Worm (Caenorhabditis elegans) whole organism, mixed stage, embryonic: ENCODE results near the gene Y45G5AL.1.
A peak's percentile ranks its signal among the peaks of the same experiment; 100 is the strongest.

Experiments used
- M03D4.4 ChIP-seq: sonication (generic microtip); optimal IDR thresholded peaks from 2 replicates; lab custom pipeline; 2017; ENCODE audit warnings: mild to moderate bottlenecking, missing genetic modification characterization, missing compliant biosample characterization
- bed-3 ChIP-seq: fragments of 200-800 bp; sonication (Bioruptor generic); optimal IDR thresholded peaks from 3 replicates; lab custom pipeline; 2018; ENCODE audit warnings: mild to moderate bottlenecking, missing genetic modification characterization, moderate library complexity, missing compliant biosample characterization
- blmp-1 ChIP-seq: fragments of 150-350 bp; optimal IDR thresholded peaks from 2 replicates; lab custom pipeline; 2014; ENCODE audit warnings: missing biosample characterization, missing genetic modification characterization
- ceh-39 ChIP-seq: fragments of 150-350 bp; optimal IDR thresholded peaks from 2 replicates; lab custom pipeline; 2014; ENCODE audit warnings: missing biosample characterization, missing genetic modification characterization
- ceh-43 ChIP-seq: fragments of 200-800 bp; sonication (Bioruptor generic); optimal IDR thresholded peaks from 2 replicates; lab custom pipeline; 2018; ENCODE audit warnings: mild to moderate bottlenecking, missing genetic modification characterization, moderate library complexity, missing compliant biosample characterization
- ceh-83 ChIP-seq: fragments of 200-800 bp; sonication (Bioruptor generic); optimal IDR thresholded peaks from 2 replicates; lab custom pipeline; 2018; ENCODE audit warnings: mild to moderate bottlenecking, missing genetic modification characterization, missing compliant biosample characterization
- ces-1 ChIP-seq: fragments of 150-350 bp; optimal IDR thresholded peaks from 2 replicates; lab custom pipeline; 2014; ENCODE audit warnings: missing biosample characterization, missing genetic modification reagents, missing genetic modification characterization
- cnd-1 ChIP-seq: fragments of 200-800 bp; sonication (Bioruptor generic); optimal IDR thresholded peaks from 2 replicates; lab custom pipeline; 2018; ENCODE audit warnings: mild to moderate bottlenecking, missing genetic modification characterization, missing compliant biosample characterization
- drap-1 ChIP-seq: fragments of 200-800 bp; sonication (Bioruptor generic); optimal IDR thresholded peaks from 3 replicates; lab custom pipeline; 2018; ENCODE audit warnings: mild to moderate bottlenecking, missing genetic modification characterization, missing compliant biosample characterization
- elt-1 ChIP-seq: sonication (generic microtip); optimal IDR thresholded peaks from 2 replicates; lab custom pipeline; 2017; ENCODE audit warnings: missing genetic modification characterization, mild to moderate bottlenecking, missing compliant biosample characterization, antibody characterized with exemption, moderate library complexity, borderline replicate concordance; ENCODE audit not compliant: insufficient read depth
- elt-3 ChIP-seq: fragments of 150-350 bp; optimal IDR thresholded peaks from 2 replicates; lab custom pipeline; 2014; ENCODE audit warnings: missing biosample characterization, missing genetic modification characterization
- ham-2 ChIP-seq: fragments of 200-800 bp; sonication (Bioruptor generic); optimal IDR thresholded peaks from 2 replicates; lab custom pipeline; 2018; ENCODE audit warnings: mild to moderate bottlenecking, missing genetic modification characterization, missing compliant biosample characterization
- hlh-1 ChIP-seq: fragments of 150-350 bp; optimal IDR thresholded peaks from 2 replicates; lab custom pipeline; 2014; ENCODE audit warnings: missing biosample characterization, missing genetic modification reagents, missing genetic modification characterization
- lin-13 ChIP-seq: fragments of 150-350 bp; optimal IDR thresholded peaks from 2 replicates; lab custom pipeline; 2014; ENCODE audit warnings: missing biosample characterization, missing genetic modification characterization
- lin-32 ChIP-seq: fragments of 200-800 bp; sonication (Bioruptor generic); optimal IDR thresholded peaks from 2 replicates; lab custom pipeline; 2018; ENCODE audit warnings: mild to moderate bottlenecking, missing genetic modification characterization, missing compliant biosample characterization
- lsy-2 ChIP-seq: fragments of 150-350 bp; optimal IDR thresholded peaks from 2 replicates; lab custom pipeline; 2014; ENCODE audit warnings: missing biosample characterization, missing genetic modification characterization
- mab-5 ChIP-seq: fragments of 150-350 bp; optimal IDR thresholded peaks from 2 replicates; lab custom pipeline; 2014; ENCODE audit warnings: missing biosample characterization, missing genetic modification characterization
- mep-1 ChIP-seq: fragments of 150-350 bp; optimal IDR thresholded peaks from 2 replicates; lab custom pipeline; 2017; ENCODE audit warnings: missing biosample characterization, missing genetic modification reagents, missing genetic modification characterization, inconsistent platforms
- mls-2 ChIP-seq: sonication (generic microtip); optimal IDR thresholded peaks from 2 replicates; lab custom pipeline; 2016; ENCODE audit warnings: mild to moderate bottlenecking, missing genetic modification characterization, moderate library complexity, missing compliant biosample characterization
- nhr-12 ChIP-seq: fragments of 150-350 bp; optimal IDR thresholded peaks from 2 replicates; lab custom pipeline; 2014; ENCODE audit warnings: missing biosample characterization, missing genetic modification characterization
- nhr-2 ChIP-seq: fragments of 150-350 bp; optimal IDR thresholded peaks from 2 replicates; lab custom pipeline; 2014; ENCODE audit warnings: missing biosample characterization, missing genetic modification characterization
- nhr-237 ChIP-seq: fragments of 150-350 bp; optimal IDR thresholded peaks from 2 replicates; lab custom pipeline; 2014; ENCODE audit warnings: missing biosample characterization, missing genetic modification characterization
- nhr-28 ChIP-seq: fragments of 150-350 bp; optimal IDR thresholded peaks from 2 replicates; lab custom pipeline; 2014; ENCODE audit warnings: missing biosample characterization, missing genetic modification characterization
- pha-4 ChIP-seq: fragments of 150-350 bp; optimal IDR thresholded peaks from 2 replicates; lab custom pipeline; 2018; ENCODE audit warnings: missing biosample characterization, missing genetic modification reagents, missing genetic modification characterization
- sem-2 ChIP-seq: fragments of 200-800 bp; sonication (Bioruptor generic); optimal IDR thresholded peaks from 2 replicates; lab custom pipeline; 2018; ENCODE audit warnings: mild to moderate bottlenecking, missing genetic modification characterization, missing compliant biosample characterization
- snpc-4 ChIP-seq: fragments of 150-350 bp; optimal IDR thresholded peaks from 2 replicates; lab custom pipeline; 2014; ENCODE audit warnings: missing biosample characterization, missing genetic modification characterization
- sptf-1 ChIP-seq: sonication (generic microtip); optimal IDR thresholded peaks from 2 replicates; lab custom pipeline; 2017; ENCODE audit warnings: mild to moderate bottlenecking, missing genetic modification characterization, moderate library complexity, missing compliant biosample characterization
- tbx-8 ChIP-seq: fragments of 200-800 bp; sonication (Bioruptor generic); optimal IDR thresholded peaks from 2 replicates; lab custom pipeline; 2018; ENCODE audit warnings: mild to moderate bottlenecking, missing genetic modification characterization, moderate library complexity, missing compliant biosample characterization
- unc-120 ChIP-seq: sonication (generic microtip); optimal IDR thresholded peaks from 2 replicates; lab custom pipeline; 2017; ENCODE audit warnings: missing genetic modification characterization, missing compliant biosample characterization; ENCODE audit not compliant: poor library complexity, severe bottlenecking
- unc-39 ChIP-seq: fragments of 150-350 bp; optimal IDR thresholded peaks from 2 replicates; lab custom pipeline; 2014; ENCODE audit warnings: missing biosample characterization, missing genetic modification characterization
- unc-62 ChIP-seq: fragments of 150-350 bp; optimal IDR thresholded peaks from 2 replicates; lab custom pipeline; 2014; ENCODE audit warnings: missing biosample characterization, missing genetic modification reagents, missing genetic modification characterization
- zip-8 ChIP-seq: fragments of 150-350 bp; optimal IDR thresholded peaks from 2 replicates; lab custom pipeline; 2014; ENCODE audit warnings: missing biosample characterization, missing genetic modification characterization
- ztf-11 ChIP-seq: fragments of 150-350 bp; optimal IDR thresholded peaks from 2 replicates; lab custom pipeline; 2014; ENCODE audit warnings: missing biosample characterization, missing genetic modification characterization

Y45G5AL.1 gene

ce11 chrV:4131471-4131939 lies 12.8 kb upstream of the Y45G5AL.1 start, which contains the start of gene nhr-57:
Gene nhr-57, plus strand, starts transcription at chrV:4131889.
- no peak for TF ChIP-seq unc-120
- TF ChIP-seq nhr-237 = peak; percentile 31
- peak; percentile 41 for TF ChIP-seq unc-62 (GFP tag; lab: Kevin White, UChicago)
- TF ChIP-seq elt-3 (tag; lab: Kevin White, UChicago) = peak; percentile 87

- TF ChIP-seq drap-1 (GFP tag; lab: Kevin White, UChicago) (no peak), blmp-1 (no peak), sem-2 (no peak), nhr-28 (tag; lab: Kevin White, UChicago) (no peak), sptf-1 (tag; lab: Kevin White, UChicago) (no peak), pha-4 (tag; lab: Kevin White, UChicago) (no peak), lin-13 (tag; lab: Kevin White, UChicago) (no peak), nhr-237 (no peak), nhr-12 (tag; lab: Kevin White, UChicago) (no peak), ham-2 (GFP tag; lab: Kevin White, UChicago) (no peak), lin-32 (GFP tag; lab: Kevin White, UChicago) (no peak), lsy-2 (tag; lab: Kevin White, UChicago) (no peak), elt-1 (tag; lab: Kevin White, UChicago) (no peak)
Observed at ce11 chrV:4134728-4135127, 9.6 kb upstream of the Y45G5AL.1 start, which contains the start of gene lgc-1. Gene lgc-1, plus strand, starts transcription at chrV:4135028.

DNA sequence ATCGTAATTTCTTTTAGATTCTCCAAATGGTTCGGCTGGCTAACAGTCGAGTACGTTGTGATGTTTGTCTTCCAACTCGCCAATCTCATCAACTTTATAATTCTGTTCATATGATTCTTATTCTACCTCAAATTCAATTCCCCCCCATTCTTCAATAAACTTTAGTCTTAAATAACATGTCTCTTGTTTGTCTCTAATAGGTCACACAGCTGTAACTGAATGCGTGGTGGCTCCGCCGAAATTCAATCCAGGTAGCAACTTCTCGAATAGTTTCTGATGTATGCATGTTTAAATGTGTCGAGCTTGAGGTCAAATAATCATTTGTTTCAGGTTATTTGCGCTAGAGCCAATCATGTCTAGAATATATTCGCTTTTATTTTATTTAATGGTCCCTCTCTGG lies 5.6 kb upstream of the Y45G5AL.1 start, which contains the start of gene lgc-29:
lgc-29 (plus strand) TSS at position 301 of the 400 bp plus-strand sequence.
- TF ChIP-seq nhr-2 (tag; lab: Kevin White, UChicago) (no peak), pha-4 (tag; lab: Kevin White, UChicago) (no peak), snpc-4 (no peak), sptf-1 (tag; lab: Kevin White, UChicago) (no peak), M03D4.4 (no peak), bed-3 (GFP tag; lab: Kevin White, UChicago) (no peak), cnd-1 (no peak), ceh-43 (GFP tag; lab: Kevin White, UChicago) (no peak), nhr-237 (no peak), mls-2 (tag; lab: Kevin White, UChicago) (no peak)

ce11 chrV:4143034-4143433 lies 1.3 kb upstream of the Y45G5AL.1 start:
- TF ChIP-seq unc-62 (GFP tag; lab: Kevin White, UChicago) (no peak), mls-2 (tag; lab: Kevin White, UChicago) (no peak), cnd-1 (no peak), mep-1 (peak; percentile 39), bed-3 (GFP tag; lab: Kevin White, UChicago) (peak; percentile 32), pha-4 (tag; lab: Kevin White, UChicago) (no peak), ceh-83 (GFP tag; lab: Kevin White, UChicago) (no peak), blmp-1 (no peak), hlh-1 (tag; lab: Kevin White, UChicago) (no peak), mab-5 (tag; lab: Kevin White, UChicago) (no peak), nhr-237 (peak; percentile 9), nhr-28 (tag; lab: Kevin White, UChicago) (no peak), zip-8 (no peak), snpc-4 (no peak), sptf-1 (tag; lab: Kevin White, UChicago) (no peak), ceh-39 (tag; lab: Kevin White, UChicago) (peak; percentile 32), nhr-12 (tag; lab: Kevin White, UChicago) (no peak), lin-32 (GFP tag; lab: Kevin White, UChicago) (no peak), unc-39 (tag; lab: Kevin White, UChicago) (no peak), ces-1 (GFP tag; lab: Kevin White, UChicago) (peak; percentile 70), lsy-2 (tag; lab: Kevin White, UChicago) (peak; percentile 35), tbx-8 (GFP tag; lab: Kevin White, UChicago) (no peak)

- TF ChIP-seq drap-1 (GFP tag; lab: Kevin White, UChicago) (no peak), mab-5 (tag; lab: Kevin White, UChicago) (no peak), tbx-8 (GFP tag; lab: Kevin White, UChicago) (no peak), M03D4.4 (no peak), cnd-1 (no peak), ztf-11 (tag; lab: Kevin White, UChicago) (no peak), ces-1 (GFP tag; lab: Kevin White, UChicago) (no peak), pha-4 (tag; lab: Kevin White, UChicago) (no peak), ham-2 (GFP tag; lab: Kevin White, UChicago) (no peak), mep-1 (no peak)
Observed at ce11 chrV:4151400-4151799, 7.1 kb downstream of the Y45G5AL.1 start.
